Worm (Caenorhabditis elegans) whole organism, early embryonic: ENCODE measurements around the gene fbxa-181.

Experiments used
- B0310.2 ChIP-seq: sonication (generic microtip); optimal IDR thresholded peaks from 2 replicates; lab custom pipeline; 2016; ENCODE audit warnings: mild to moderate bottlenecking, missing genetic modification characterization, missing compliant biosample characterization
- F13C5.2 ChIP-seq: sonication (generic microtip); optimal IDR thresholded peaks from 2 replicates; lab custom pipeline; 2017; ENCODE audit warnings: mild to moderate bottlenecking, missing genetic modification characterization, inconsistent platforms, missing compliant biosample characterization
- aly-1 ChIP-seq: sonication (generic microtip); optimal IDR thresholded peaks from 2 replicates; lab custom pipeline; 2016; ENCODE audit warnings: missing genetic modification characterization, missing compliant biosample characterization
- ama-1 ChIP-seq: fragments of 150-350 bp; optimal IDR thresholded peaks from 2 replicates; lab custom pipeline; 2014
- ceh-13 ChIP-seq: fragments of 200-800 bp; sonication (Bioruptor generic); optimal IDR thresholded peaks from 2 replicates; lab custom pipeline; 2018; ENCODE audit warnings: mild to moderate bottlenecking, missing genetic modification characterization, missing compliant biosample characterization
- ceh-36 ChIP-seq: sonication (generic microtip); optimal IDR thresholded peaks from 2 replicates; lab custom pipeline; 2016; ENCODE audit warnings: missing genetic modification characterization, inconsistent platforms, missing compliant biosample characterization
- ets-7 ChIP-seq: sonication (generic microtip); optimal IDR thresholded peaks from 2 replicates; lab custom pipeline; 2016; ENCODE audit warnings: missing genotype, missing genetic modification characterization, missing compliant biosample characterization
- flt-1 ChIP-seq: fragments of 200-800 bp; sonication (Bioruptor generic); IDR thresholded peaks from 2 replicates; pipeline ENCODE4 v1.3.6; 2022; ENCODE audit warnings: missing genetic modification characterization, missing compliant biosample characterization
- hmbx-1 ChIP-seq: sonication (generic microtip); optimal IDR thresholded peaks from 2 replicates; lab custom pipeline; 2016; ENCODE audit warnings: mild to moderate bottlenecking, missing genetic modification characterization, missing compliant biosample characterization
- hmg-4 ChIP-seq: fragments of 200-800 bp; sonication (Bioruptor generic); optimal IDR thresholded peaks from 2 replicates; lab custom pipeline; 2018; ENCODE audit warnings: mild to moderate bottlenecking, missing genetic modification characterization, missing compliant biosample characterization
- hnd-1 ChIP-seq: sonication (generic microtip); optimal IDR thresholded peaks from 2 replicates; lab custom pipeline; 2016; ENCODE audit warnings: missing genetic modification characterization, missing compliant biosample characterization
- pes-1 ChIP-seq: fragments of 200-800 bp; sonication (Bioruptor generic); IDR thresholded peaks from 2 replicates; pipeline ENCODE4 v1.3.6; 2022; ENCODE audit warnings: missing genetic modification reagents, missing genetic modification characterization, missing compliant biosample characterization
- scrt-1 ChIP-seq: fragments of 200-800 bp; sonication (Bioruptor generic); IDR thresholded peaks from 2 replicates; pipeline ENCODE4 v1.3.6; 2022; ENCODE audit warnings: missing genetic modification characterization, missing compliant biosample characterization
- sea-1 ChIP-seq: fragments of 200-800 bp; sonication (Bioruptor generic); conservative IDR thresholded peaks from 2 replicates; pipeline ENCODE4 v1.3.6; 2022; ENCODE audit warnings: missing genetic modification characterization, missing compliant biosample characterization
- tbx-11 ChIP-seq: fragments of 200-800 bp; sonication (Bioruptor generic); IDR thresholded peaks from 2 replicates; pipeline ENCODE4 v1.3.6; 2022; ENCODE audit warnings: missing genetic modification characterization, missing compliant biosample characterization
- tbx-37 ChIP-seq: fragments of 200-800 bp; sonication (Bioruptor generic); conservative IDR thresholded peaks from 2 replicates; pipeline ENCODE4 v1.3.6; 2022; ENCODE audit warnings: missing genetic modification reagents, missing genetic modification characterization, missing compliant biosample characterization
- tra-4 ChIP-seq: sonication (generic microtip); optimal IDR thresholded peaks from 2 replicates; lab custom pipeline; 2017; ENCODE audit warnings: missing genetic modification characterization, missing compliant biosample characterization

The fbxa-181 gene

ce11 chrV:13756359-13757091 is 30.9 kb downstream of the fbxa-181 start, which contains the start of gene F20G2.2:
F20G2.2 (minus strand) TSS chrV:13756409.
- TF ChIP-seq sea-1 (GFP tag; lab: Robert Waterston, UW) (no peak), hmbx-1 (no peak), ceh-36 (tag; lab: Kevin White, UChicago) (no peak), ama-1 (lab: Kevin White, UChicago) (no peak), pes-1 (GFP tag; lab: Robert Waterston, UW) (no peak), F13C5.2 (tag; lab: Kevin White, UChicago) (no peak), tbx-11 (GFP tag; lab: Robert Waterston, UW) (no peak), ceh-13 (GFP tag; lab: Kevin White, UChicago) (no peak)

- no peak for TF ChIP-seq F13C5.2 (tag; lab: Kevin White, UChicago)
- TF ChIP-seq scrt-1 (GFP tag; lab: Robert Waterston, UW): no peak
- TF ChIP-seq flt-1: no peak
- no peak for TF ChIP-seq ceh-36 (tag; lab: Kevin White, UChicago)
- TF ChIP-seq ceh-13 (GFP tag; lab: Kevin White, UChicago): no peak
- TF ChIP-seq ets-7 (tag; lab: Kevin White, UChicago): no peak
- TF ChIP-seq tra-4 (tag; lab: Kevin White, UChicago): no peak
- no peak for TF ChIP-seq ama-1 (lab: Kevin White, UChicago)
- no peak for TF ChIP-seq tbx-11 (GFP tag; lab: Robert Waterston, UW)
- TF ChIP-seq hmbx-1: no peak
These were observed 31.7 kb downstream of the fbxa-181 start for ce11 chrV:13757349-13757748.

- TF ChIP-seq ceh-13 (GFP tag; lab: Kevin White, UChicago) (no peak), scrt-1 (GFP tag; lab: Robert Waterston, UW) (no peak), ama-1 (lab: Kevin White, UChicago) (no peak), pes-1 (GFP tag; lab: Robert Waterston, UW) (no peak), sea-1 (GFP tag; lab: Robert Waterston, UW) (no peak), hmbx-1 (no peak), tbx-11 (GFP tag; lab: Robert Waterston, UW) (no peak), hnd-1 (tag; lab: Kevin White, UChicago) (no peak), ets-7 (tag; lab: Kevin White, UChicago) (no peak), B0310.2 (tag; lab: Kevin White, UChicago) (no peak), F13C5.2 (tag; lab: Kevin White, UChicago) (no peak), tbx-37 (GFP tag; lab: Robert Waterston, UW) (no peak), aly-1 (tag; lab: Kevin White, UChicago) (no peak), hmg-4 (GFP tag; lab: Kevin White, UChicago) (no peak), ceh-36 (tag; lab: Kevin White, UChicago) (no peak), flt-1 (no peak), tra-4 (tag; lab: Kevin White, UChicago) (no peak)
These were observed 36.9 kb downstream of the fbxa-181 start, which contains the start of gene F20G2.6 for ce11 chrV:13762426-13763127. F20G2.6 (plus strand) TSS chrV:13763077.

ce11 chrV:13763723-13764122 is 38.0 kb downstream of the fbxa-181 start:
- no peak for TF ChIP-seq ceh-36 (tag; lab: Kevin White, UChicago)
- TF ChIP-seq F13C5.2 (tag; lab: Kevin White, UChicago): no peak
- no peak for TF ChIP-seq pes-1 (GFP tag; lab: Robert Waterston, UW)
- no peak for TF ChIP-seq flt-1
- no peak for TF ChIP-seq sea-1 (GFP tag; lab: Robert Waterston, UW)
- no peak for TF ChIP-seq hmg-4 (GFP tag; lab: Kevin White, UChicago)
- TF ChIP-seq ama-1 (lab: Kevin White, UChicago): no peak
- TF ChIP-seq hnd-1 (tag; lab: Kevin White, UChicago): no peak
- no peak for TF ChIP-seq hmbx-1
- no peak for TF ChIP-seq B0310.2 (tag; lab: Kevin White, UChicago)

ce11 chrV:13768388-13768787 is 42.7 kb downstream of the fbxa-181 start, which contains the start of gene F20G2.3:
F20G2.3 (minus strand) TSS chrV:13768488.
- no peak for TF ChIP-seq ets-7 (tag; lab: Kevin White, UChicago)
- no peak for TF ChIP-seq tra-4 (tag; lab: Kevin White, UChicago)
- TF ChIP-seq ceh-13 (GFP tag; lab: Kevin White, UChicago): no peak
- no peak for TF ChIP-seq F13C5.2 (tag; lab: Kevin White, UChicago)
- TF ChIP-seq aly-1 (tag; lab: Kevin White, UChicago): no peak
- no peak for TF ChIP-seq ama-1 (lab: Kevin White, UChicago)
- no peak for TF ChIP-seq flt-1
- no peak for TF ChIP-seq hmg-4 (GFP tag; lab: Kevin White, UChicago)
- no peak for TF ChIP-seq tbx-37 (GFP tag; lab: Robert Waterston, UW)
- no peak for TF ChIP-seq scrt-1 (GFP tag; lab: Robert Waterston, UW)
- no peak for TF ChIP-seq ceh-36 (tag; lab: Kevin White, UChicago)
- TF ChIP-seq pes-1 (GFP tag; lab: Robert Waterston, UW): no peak
- TF ChIP-seq hnd-1 (tag; lab: Kevin White, UChicago): no peak
- no peak for TF ChIP-seq tbx-11 (GFP tag; lab: Robert Waterston, UW)

- TF ChIP-seq flt-1: no peak
- no peak for TF ChIP-seq sea-1 (GFP tag; lab: Robert Waterston, UW)
- TF ChIP-seq tbx-37 (GFP tag; lab: Robert Waterston, UW): no peak
- TF ChIP-seq tra-4 (tag; lab: Kevin White, UChicago): no peak
- no peak for TF ChIP-seq hmbx-1
- no peak for TF ChIP-seq tbx-11 (GFP tag; lab: Robert Waterston, UW)
- TF ChIP-seq B0310.2 (tag; lab: Kevin White, UChicago): no peak
These were observed 43.3 kb downstream of the fbxa-181 start, which contains the start of gene nas-24 for ce11 chrV:13768941-13769436. nas-24 (plus strand) TSS chrV:13769386.
